Fruit fly (Drosophila melanogaster): ENCODE data around the gene CG17712.
A peak's percentile ranks its signal among the peaks of the same experiment; 100 is the strongest.

The CG17712 gene

DNA sequence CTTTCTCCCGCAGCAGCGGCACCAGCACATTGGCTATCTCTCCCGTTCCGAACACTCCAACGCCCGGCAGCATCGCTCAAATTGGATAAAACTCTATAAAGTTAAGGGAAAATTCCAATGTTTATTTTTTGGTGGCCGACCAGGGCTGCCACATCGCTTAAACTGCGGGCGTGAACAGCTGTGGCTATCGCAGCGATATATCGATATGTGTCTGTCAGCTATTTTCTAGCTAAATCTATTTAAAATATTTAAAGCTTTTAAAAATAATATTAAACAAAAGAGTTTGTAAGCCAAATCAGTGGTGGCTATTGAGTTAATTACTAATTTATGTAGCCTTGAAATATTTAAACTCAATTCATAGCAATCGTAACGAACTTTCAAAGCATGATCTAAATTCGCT is at the start of gene CG17712, which contains the start of gene CG17648 (continued):
- TF ChIP-seq stc (GFP tag; IDR thresholded peaks at IDR 0.05), result no peak
- TF ChIP-seq row (GFP tag; IDR thresholded peaks at IDR 0.05), result peak; percentile 73
- TF ChIP-seq crp (GFP tag; optimal IDR thresholded peaks at IDR 0.05), result peak; percentile 31 to 90
- TF ChIP-seq vvl (GFP tag; IDR thresholded peaks at IDR 0.05), result 0 out of 2 replicates have a peak, but pooled peaks have one; percentile 16
- peak; percentile 79 for TF ChIP-seq vnd (GFP tag; IDR thresholded peaks at IDR 0.05; ENCODE audit: partially characterized antibody)
- TF ChIP-seq Eip74EF (GFP tag; optimal IDR thresholded peaks at IDR 0.05), result no peak
- peak; percentile 84 for TF ChIP-seq Opbp (GFP tag; IDR thresholded peaks at IDR 0.05; ENCODE audit: partially characterized antibody)
- TF ChIP-seq CG4617 (GFP tag; optimal IDR thresholded peaks at IDR 0.05; ENCODE audit: borderline replicate concordance), result peak; percentile 64
- no peak for TF ChIP-seq HmgD (GFP tag; optimal IDR thresholded peaks at IDR 0.05)
- TF ChIP-seq Ets97D (GFP tag; optimal IDR thresholded peaks at IDR 0.05), result peak; percentile 27
- no peak for TF ChIP-seq CG11247 (GFP tag; IDR thresholded peaks at IDR 0.05)
- no peak for TF ChIP-seq H2.0 (GFP tag; IDR thresholded peaks at IDR 0.05)
- no peak for TF ChIP-seq CG8924 (tag; optimal IDR thresholded peaks at IDR 0.05)
- TF ChIP-seq amos (GFP tag; IDR thresholded peaks at IDR 0.05; ENCODE audit: partially characterized antibody), result peak; percentile 88
- TF ChIP-seq sd (tag; optimal IDR thresholded peaks at IDR 0.05), result peak; percentile 45
- TF ChIP-seq MESR4 (GFP tag; optimal IDR thresholded peaks at IDR 0.05), result peak; percentile 59
- peak; percentile 83 for TF ChIP-seq unc-4 (GFP tag; IDR thresholded peaks at IDR 0.05; ENCODE audit: partially characterized antibody)
- peak; percentile 71; the same call in 2 of the 3 replicates for TF ChIP-seq CG7963 (GFP tag; IDR thresholded peaks at IDR 0.05; ENCODE audit: partially characterized antibody)
- TF ChIP-seq Sox102F (GFP tag; optimal IDR thresholded peaks at IDR 0.05), result no peak
- peak; percentile 67 for TF ChIP-seq tna (GFP tag; IDR thresholded peaks at IDR 0.05; ENCODE audit: partially characterized antibody)
- TF ChIP-seq nerfin-1 (tag; optimal IDR thresholded peaks at IDR 0.05), result peak; percentile 15
- TF ChIP-seq CG42726 (GFP tag; IDR thresholded peaks at IDR 0.05; ENCODE audit: partially characterized antibody), result peak; percentile 79
- TF ChIP-seq CG12219 (GFP tag; optimal IDR thresholded peaks at IDR 0.05), result no peak
- TF ChIP-seq CG17328 (GFP tag; IDR thresholded peaks at IDR 0.05), result 0 out of 2 replicates have a peak, but pooled peaks have one; percentile 17
- TF ChIP-seq bbx (GFP tag; IDR thresholded peaks at IDR 0.05; ENCODE audit: partially characterized antibody), result peak; percentile 87
- peak; percentile 77 for TF ChIP-seq Dref (GFP tag; IDR thresholded peaks at IDR 0.05)
- peak; percentile 82 for TF ChIP-seq Med (GFP tag)
- TF ChIP-seq Hand (GFP tag; optimal IDR thresholded peaks at IDR 0.05), result no peak
- TF ChIP-seq CG2116 (GFP tag; optimal IDR thresholded peaks at IDR 0.05), result peak; percentile 21
- no peak for TF ChIP-seq h (optimal IDR thresholded peaks at IDR 0.05)
- peak; percentile 71; the same call in 2 of the 3 replicates for TF ChIP-seq zen2 (GFP tag; IDR thresholded peaks at IDR 0.05; ENCODE audit: partially characterized antibody)
- TF ChIP-seq Usf (GFP tag; optimal IDR thresholded peaks at IDR 0.05), result no peak
- peak; percentile 51 for TF ChIP-seq CG2129 (GFP tag; IDR thresholded peaks at IDR 0.05; ENCODE audit: partially characterized antibody)
- peak; percentile 82 for TF ChIP-seq Sry-β (GFP tag; optimal IDR thresholded peaks at IDR 0.05)
- peak; percentile 84 for TF ChIP-seq Bgb (GFP tag; IDR thresholded peaks at IDR 0.05; ENCODE audit: partially characterized antibody)

- TF ChIP-seq CG12942 (GFP tag; optimal IDR thresholded peaks at IDR 0.05), result no peak
- TF ChIP-seq yki (optimal IDR thresholded peaks at IDR 0.05), result no peak
- TF ChIP-seq CG10209 (GFP tag; optimal IDR thresholded peaks at IDR 0.05), result no peak
- TF ChIP-seq Sox100B (GFP tag; optimal IDR thresholded peaks at IDR 0.05), result no peak
- no peak for TF ChIP-seq zen (tag; optimal IDR thresholded peaks at IDR 0.05)
- no peak for TF ChIP-seq chif (GFP tag; optimal IDR thresholded peaks at IDR 0.05)
- TF ChIP-seq CG2116 (GFP tag; optimal IDR thresholded peaks at IDR 0.05), result no peak
- no peak for TF ChIP-seq Nf-YC (tag; optimal IDR thresholded peaks at IDR 0.05)
- no peak for TF ChIP-seq CG1602 (GFP tag; optimal IDR thresholded peaks at IDR 0.05)
- TF ChIP-seq exex (tag; optimal IDR thresholded peaks at IDR 0.05), result no peak
- TF ChIP-seq CG18011 (GFP tag; optimal IDR thresholded peaks at IDR 0.05), result no peak
- TF ChIP-seq Lim3 (GFP tag; IDR thresholded peaks at IDR 0.05), result no peak
- no peak for TF ChIP-seq TFAM (GFP tag; optimal IDR thresholded peaks at IDR 0.05)
- TF ChIP-seq CG10462 (GFP tag; optimal IDR thresholded peaks at IDR 0.05), result no peak
- no peak for TF ChIP-seq pnt (GFP tag; optimal IDR thresholded peaks at IDR 0.05)
- no peak for TF ChIP-seq nmo (GFP tag; optimal IDR thresholded peaks at IDR 0.05)
- no peak for TF ChIP-seq BEAF-32 (GFP tag; optimal IDR thresholded peaks at IDR 0.05)
Measured at dm6 chr2L:1794817-1795216, 42.9 kb upstream of the CG17712 start, which contains the start of gene Gr22a. Gene Gr22a (minus strand): TSS chr2L:1794917.
